Worm (Caenorhabditis elegans) whole organism, late embryonic: Measurements from ENCODE around the gene ZC395.4.

Experiments
- T23F11.4 ChIP-seq: fragments of 200-800 bp; sonication (Bioruptor generic); optimal IDR thresholded peaks from 2 replicates; lab custom pipeline; 2018; ENCODE audit warnings: mild to moderate bottlenecking, missing genetic modification characterization, missing compliant biosample characterization
- ama-1 ChIP-seq: fragments of 150-350 bp; optimal IDR thresholded peaks from 2 replicates; lab custom pipeline; 2014
- ceh-34 ChIP-seq: sonication (generic microtip); optimal IDR thresholded peaks from 2 replicates; lab custom pipeline; 2016; ENCODE audit warnings: mild to moderate bottlenecking, missing genetic modification characterization, missing compliant biosample characterization
- dve-1 ChIP-seq: sonication (generic microtip); optimal IDR thresholded peaks from 2 replicates; lab custom pipeline; 2017; ENCODE audit warnings: antibody characterized with exemption, mild to moderate bottlenecking, missing genetic modification characterization, missing compliant biosample characterization
- lin-11 ChIP-seq: fragments of 200-800 bp; sonication (Bioruptor generic); optimal IDR thresholded peaks from 2 replicates; lab custom pipeline; 2018; ENCODE audit warnings: mild to moderate bottlenecking, missing genetic modification characterization, missing compliant biosample characterization
- nfya-1 ChIP-seq: sonication (generic microtip); optimal IDR thresholded peaks from 2 replicates; lab custom pipeline; 2017; ENCODE audit warnings: missing genetic modification characterization, mild to moderate bottlenecking, missing compliant biosample characterization, antibody characterized with exemption, moderate library complexity
- nhr-11 ChIP-seq: fragments of 150-350 bp; optimal IDR thresholded peaks from 2 replicates; lab custom pipeline; 2014; ENCODE audit warnings: missing biosample characterization, missing genetic modification characterization
- pag-3 ChIP-seq: sonication (generic microtip); optimal IDR thresholded peaks from 2 replicates; lab custom pipeline; 2016; ENCODE audit warnings: missing compliant biosample characterization, missing genetic modification characterization, borderline replicate concordance
- pha-4 ChIP-seq: fragments of 150-350 bp; optimal IDR thresholded peaks from 2 replicates; lab custom pipeline; 2018; ENCODE audit warnings: missing biosample characterization, missing genetic modification reagents, missing genetic modification characterization
- ttx-3 ChIP-seq: sonication (generic microtip); optimal IDR thresholded peaks from 2 replicates; lab custom pipeline; 2016; ENCODE audit warnings: missing genetic modification reagents, missing genetic modification characterization, missing compliant biosample characterization
- unc-55 ChIP-seq: sonication (generic microtip); optimal IDR thresholded peaks from 2 replicates; lab custom pipeline; 2017; ENCODE audit warnings: missing biosample characterization, missing genetic modification reagents, missing genetic modification characterization
- unc-86 ChIP-seq: sonication (generic microtip); optimal IDR thresholded peaks from 2 replicates; lab custom pipeline; 2016; ENCODE audit warnings: missing genetic modification characterization, missing compliant biosample characterization

- TF ChIP-seq ttx-3 (tag; lab: Kevin White, UChicago) (no peak), ama-1 (lab: Kevin White, UChicago) (no peak), T23F11.4 (no peak), dve-1 (tag; lab: Kevin White, UChicago) (no peak), lin-11 (no peak), pha-4 (tag; lab: Kevin White, UChicago) (no peak), nhr-11 (tag; lab: Kevin White, UChicago) (no peak), unc-86 (tag; lab: Kevin White, UChicago) (no peak), pag-3 (no peak), ceh-34 (tag; lab: Kevin White, UChicago) (no peak), nfya-1 (no peak), unc-55 (no peak)
Measured at ce11 chrIII:5268486-5268885, 1.4 kb upstream of the ZC395.4 start.
